5 worm cellular contexts compared by ENCODE assay signal in the genomic region with DNA sequence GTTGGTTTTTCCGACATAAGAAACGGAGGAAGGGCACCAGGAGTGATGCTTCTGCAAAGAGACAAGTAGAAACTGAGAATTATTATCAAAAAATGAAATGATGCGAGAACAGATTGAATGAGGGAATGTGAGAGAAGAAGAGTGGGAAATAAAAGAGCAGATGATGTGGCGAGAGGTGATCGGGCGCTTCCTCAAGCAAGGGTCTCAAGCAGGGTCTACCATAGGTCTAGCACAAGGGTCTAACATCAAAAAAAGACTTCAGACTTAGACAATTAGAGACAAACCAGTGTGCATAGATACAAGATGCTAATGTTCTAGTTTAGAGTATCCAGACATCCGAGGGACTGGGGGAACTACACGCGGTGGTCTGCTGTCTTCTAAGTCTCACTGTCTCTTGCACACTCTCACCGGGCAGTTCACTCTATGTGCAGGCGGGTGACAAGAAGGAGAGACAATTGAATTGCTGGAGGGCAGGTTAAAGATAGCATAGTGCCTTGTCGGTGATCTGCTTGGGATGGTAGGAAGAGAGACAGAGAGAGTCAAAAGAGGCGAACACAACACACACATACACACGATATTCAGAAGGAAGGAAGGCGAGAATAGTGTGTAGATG.
TF ChIP-seq lines count a peak whose summit lies in the region.

Gene R13A5.7, minus strand, starts transcription at position 51 of the 613 bp plus-strand sequence.

TF ChIP-seq in whole organism, L1 larva, 84 proteins besides CTCF, POLR2A, EP300 and RAD21 (continues in another document):
- peak; percentile 87 for TF ChIP-seq fkh-8 (tag; optimal IDR thresholded peaks at IDR 0.05; lab: Kevin White, UChicago)
- TF ChIP-seq efl-3 (GFP tag; optimal IDR thresholded peaks at IDR 0.05; lab: Kevin White, UChicago): no peak
- peak; percentile 82 for TF ChIP-seq nhr-85 (tag; lab: Kevin White, UChicago)
- TF ChIP-seq nhr-90 (tag; optimal IDR thresholded peaks at IDR 0.05; lab: Kevin White, UChicago; ENCODE audit: poor library complexity): peak; percentile 59
- TF ChIP-seq tbx-2 (tag; optimal IDR thresholded peaks at IDR 0.05; lab: Kevin White, UChicago): peak; percentile 77
- TF ChIP-seq lsy-2 (tag; optimal IDR thresholded peaks at IDR 0.05; lab: Kevin White, UChicago): peak; percentile 68 to 86
- TF ChIP-seq unc-62 (GFP tag; optimal IDR thresholded peaks at IDR 0.05; lab: Kevin White, UChicago): no peak
- TF ChIP-seq sup-37 (GFP tag; optimal IDR thresholded peaks at IDR 0.05; lab: Kevin White, UChicago): no peak
- peak; percentile 67 for TF ChIP-seq nhr-237 (tag; optimal IDR thresholded peaks at IDR 0.05; lab: Kevin White, UChicago)
- peak; percentile 48 for TF ChIP-seq lir-3 (tag; optimal IDR thresholded peaks at IDR 0.05; lab: Kevin White, UChicago; ENCODE audit: poor library complexity)
- TF ChIP-seq ama-1 (optimal IDR thresholded peaks at IDR 0.05; lab: Kevin White, UChicago): no peak
- no peak for TF ChIP-seq zag-1 (tag; optimal IDR thresholded peaks at IDR 0.05; lab: Kevin White, UChicago)
- no peak for TF ChIP-seq fkh-4 (tag; optimal IDR thresholded peaks at IDR 0.05; lab: Kevin White, UChicago; ENCODE audit: borderline replicate concordance)
- peak; percentile 73 for TF ChIP-seq nhr-77 (tag; optimal IDR thresholded peaks at IDR 0.05; lab: Kevin White, UChicago)
- TF ChIP-seq unc-98 (GFP tag; IDR thresholded peaks at IDR 0.05; lab: Robert Waterston, UW): no peak
- TF ChIP-seq hlh-17 (GFP tag; optimal IDR thresholded peaks at IDR 0.05; lab: Kevin White, UChicago; ENCODE audit: borderline replicate concordance): no peak

TF ChIP-seq in whole organism, L3 larva, 47 proteins besides CTCF, POLR2A, EP300 and RAD21 (continues in another document):
- TF ChIP-seq nhr-77 (tag; optimal IDR thresholded peaks at IDR 0.05; lab: Kevin White, UChicago) (no peak), lin-39 (tag; optimal IDR thresholded peaks at IDR 0.05; lab: Kevin White, UChicago) (peak; percentile 50), ama-1 (optimal IDR thresholded peaks at IDR 0.05; lab: Kevin White, UChicago) (no peak), egl-27 (tag; optimal IDR thresholded peaks at IDR 0.05; lab: Kevin White, UChicago) (peak; percentile 67), elt-1 (tag; optimal IDR thresholded peaks at IDR 0.05; lab: Kevin White, UChicago) (peak; percentile 20), R02D3.7 (tag; optimal IDR thresholded peaks at IDR 0.05; lab: Kevin White, UChicago) (peak; percentile 39), hmg-11 (tag; optimal IDR thresholded peaks at IDR 0.05; lab: Kevin White, UChicago) (peak; percentile 91), skn-1 (tag; optimal IDR thresholded peaks at IDR 0.05; lab: Kevin White, UChicago) (peak; percentile 43), jun-1 (tag; optimal IDR thresholded peaks at IDR 0.05; lab: Kevin White, UChicago) (peak; percentile 80), pha-4 (tag; optimal IDR thresholded peaks at IDR 0.05; lab: Kevin White, UChicago) (peak; percentile 88), elt-2 (tag; optimal IDR thresholded peaks at IDR 0.05; lab: Kevin White, UChicago) (peak; percentile 77), nfya-1 (tag; optimal IDR thresholded peaks at IDR 0.05; lab: Kevin White, UChicago; ENCODE audit: insufficient read depth) (peak; percentile 88), fos-1 (tag; optimal IDR thresholded peaks at IDR 0.05; lab: Kevin White, UChicago) (no peak), ceh-82 (tag; optimal IDR thresholded peaks at IDR 0.05; lab: Kevin White, UChicago) (peak; percentile 4), fkh-2 (tag; optimal IDR thresholded peaks at IDR 0.05; lab: Kevin White, UChicago) (no peak), mdl-1 (tag; optimal IDR thresholded peaks at IDR 0.05; lab: Kevin White, UChicago) (peak; percentile 80), unc-62 (GFP tag; optimal IDR thresholded peaks at IDR 0.05; lab: Kevin White, UChicago) (peak; percentile 64)

TF ChIP-seq in whole organism, early embryonic, 17 proteins besides CTCF, POLR2A, EP300 and RAD21:
- TF ChIP-seq ceh-13 (GFP tag; optimal IDR thresholded peaks at IDR 0.05; lab: Kevin White, UChicago) (no peak), hmg-4 (GFP tag; optimal IDR thresholded peaks at IDR 0.05; lab: Kevin White, UChicago) (peak; percentile 74), aly-1 (tag; optimal IDR thresholded peaks at IDR 0.05; lab: Kevin White, UChicago) (peak; percentile 10), scrt-1 (GFP tag; IDR thresholded peaks at IDR 0.05; lab: Robert Waterston, UW) (0 out of 2 replicates have a peak, but pooled peaks have one; percentile 10)

TF ChIP-seq in whole organism, midembryonic, 9 proteins besides CTCF, POLR2A, EP300 and RAD21:
- TF ChIP-seq flt-1 (GFP tag; IDR thresholded peaks at IDR 0.05; lab: Robert Waterston, UW) (peak; percentile 18; the same call in 1 of the 2 replicates), cog-1 (tag; optimal IDR thresholded peaks at IDR 0.05; lab: Kevin White, UChicago) (peak; percentile 18), med-1 (GFP tag; optimal IDR thresholded peaks at IDR 0.05; lab: Kevin White, UChicago; ENCODE audit: insufficient read depth) (no peak)

TF ChIP-seq in whole organism, young adult, 124 proteins besides CTCF, POLR2A, EP300 and RAD21 (continues in another document):
- TF ChIP-seq lin-35 (GFP tag; optimal IDR thresholded peaks at IDR 0.05; lab: Kevin White, UChicago) (peak in 1 of 3 experiments; percentile 62), somi-1 (GFP tag; optimal IDR thresholded peaks at IDR 0.05; lab: Kevin White, UChicago) (peak; percentile 25), K12H6.12 (tag; optimal IDR thresholded peaks at IDR 0.05; lab: Kevin White, UChicago) (peak; percentile 64), ztf-6 (GFP tag; IDR thresholded peaks at IDR 0.05; lab: Robert Waterston, UW) (no peak), nhr-90 (tag; optimal IDR thresholded peaks at IDR 0.05; lab: Kevin White, UChicago) (peak; percentile 36), ceh-58 (GFP tag; IDR thresholded peaks at IDR 0.05; lab: Robert Waterston, UW) (no peak), zim-3 (tag; optimal IDR thresholded peaks at IDR 0.05; lab: Kevin White, UChicago) (no peak), ets-4 (GFP tag; optimal IDR thresholded peaks at IDR 0.05; lab: Kevin White, UChicago) (peak; percentile 12), tlf-1 (GFP tag; optimal IDR thresholded peaks at IDR 0.05; lab: Kevin White, UChicago) (peak; percentile 28), gei-17 (GFP tag; optimal IDR thresholded peaks at IDR 0.05; lab: Kevin White, UChicago) (peak; percentile 21), F39B2.1 (GFP tag; IDR thresholded peaks at IDR 0.05; lab: Robert Waterston, UW) (no peak), F52B5.7 (tag; optimal IDR thresholded peaks at IDR 0.05; lab: Kevin White, UChicago) (peak; percentile 6), attf-5 (GFP tag; optimal IDR thresholded peaks at IDR 0.05; lab: Kevin White, UChicago) (peak; percentile 85), F23B12.7 (tag; optimal IDR thresholded peaks at IDR 0.05; lab: Kevin White, UChicago; ENCODE audit: insufficient read depth) (no peak), hmg-20 (GFP tag; IDR thresholded peaks at IDR 0.05; lab: Robert Waterston, UW) (0 out of 2 replicates have a peak, but pooled peaks have one; percentile 3), F55B11.4 (tag; optimal IDR thresholded peaks at IDR 0.05; lab: Kevin White, UChicago; ENCODE audit: borderline replicate concordance, insufficient read depth) (no peak), Y79H2A.3 (GFP tag; conservative IDR thresholded peaks at IDR 0.05; lab: Robert Waterston, UW) (no peak), let-607 (tag; optimal IDR thresholded peaks at IDR 0.05; lab: Kevin White, UChicago) (peak in 1 of 2 experiments; percentile 26), let-526 (GFP tag; IDR thresholded peaks at IDR 0.05; lab: Robert Waterston, UW) (0 out of 2 replicates have a peak, but pooled peaks have one; percentile 37), lin-40 (tag; optimal IDR thresholded peaks at IDR 0.05; lab: Kevin White, UChicago) (peak; percentile 69), pbrm-1 (GFP tag; IDR thresholded peaks at IDR 0.05; lab: Robert Waterston, UW) (peak; percentile 46; the same call in 1 of the 2 replicates), nhr-80 (tag; optimal IDR thresholded peaks at IDR 0.05; lab: Kevin White, UChicago) (peak; percentile 97), unc-62 (GFP tag; optimal IDR thresholded peaks at IDR 0.05; lab: Kevin White, UChicago) (peak; percentile 10), lin-54 (GFP tag; optimal IDR thresholded peaks at IDR 0.05; lab: Kevin White, UChicago) (peak; percentile 69), rcor-1 (GFP tag; IDR thresholded peaks at IDR 0.05; lab: Robert Waterston, UW) (0 out of 2 replicates have a peak, but pooled peaks have one; percentile 27), cebp-1 (GFP tag; IDR thresholded peaks at IDR 0.05; lab: Robert Waterston, UW) (no peak), cebp-1 (tag; optimal IDR thresholded peaks at IDR 0.05; lab: Kevin White, UChicago) (peak; percentile 81), aptf-2 (GFP tag; conservative IDR thresholded peaks at IDR 0.05; lab: Robert Waterston, UW) (0 out of 2 replicates have a peak, but pooled peaks have one; percentile 47), nhr-179 (tag; optimal IDR thresholded peaks at IDR 0.05; lab: Kevin White, UChicago) (no peak), ztf-18 (tag; optimal IDR thresholded peaks at IDR 0.05; lab: Kevin White, UChicago) (peak; percentile 57), ceh-100 (GFP tag; IDR thresholded peaks at IDR 0.05; lab: Robert Waterston, UW) (no peak), hmg-1.2 (GFP tag; IDR thresholded peaks at IDR 0.05; lab: Robert Waterston, UW) (peak; percentile 85), snpc-3.4 (tag; optimal IDR thresholded peaks at IDR 0.05; lab: Kevin White, UChicago) (no peak), snpc-4 (GFP tag; optimal IDR thresholded peaks at IDR 0.05; lab: Kevin White, UChicago) (no peak), snpc-4 (tag; optimal IDR thresholded peaks at IDR 0.05; lab: Kevin White, UChicago) (peak in 3 of 4 experiments; percentile 6 to 68 (median 59)), ceh-27 (GFP tag; optimal IDR thresholded peaks at IDR 0.05; lab: Kevin White, UChicago) (peak; percentile 80), bed-1 (GFP tag; IDR thresholded peaks at IDR 0.05; lab: Robert Waterston, UW) (no peak), lag-1 (GFP tag; IDR thresholded peaks at IDR 0.05; lab: Robert Waterston, UW) (no peak), lir-1 (GFP tag; conservative IDR thresholded peaks at IDR 0.05; lab: Robert Waterston, UW) (no peak), nfyb-1 (GFP tag; IDR thresholded peaks at IDR 0.05; lab: Robert Waterston, UW) (peak; percentile 84), egrh-3 (GFP tag; IDR thresholded peaks at IDR 0.05; lab: Robert Waterston, UW) (peak; percentile 42; the same call in 1 of the 2 replicates), mcd-1 (GFP tag; IDR thresholded peaks at IDR 0.05; lab: Robert Waterston, UW) (no peak; the same call in 1 of the 2 replicates), athp-1 (tag; optimal IDR thresholded peaks at IDR 0.05; lab: Kevin White, UChicago) (peak; percentile 12), die-1 (tag; optimal IDR thresholded peaks at IDR 0.05; lab: Kevin White, UChicago) (peak; percentile 52)

Comparison
In these comparisons a context has a peak if more than half of its experiments do, and no peak if none do; other contexts are left out.
1. Of the 8 proteins assayed by ChIP-seq in both whole organism, young adult and whole organism, L1 larva: peak only in whole organism, young adult: unc-62; only in whole organism, L1 larva: dpl-1 and efl-1; in both: nhr-90 and snpc-4; in neither: 2; mixed calls (peak in some experiments, not most) for 1.